Fruit fly (Drosophila melanogaster): ENCODE measurements around the gene ppk10.
A peak's percentile ranks its signal among the peaks of the same experiment; 100 is the strongest.

ppk10 gene

dm6 chr2L:10468388-10468787, 16.2 kb upstream of the ppk10 start (continued):
- peak; percentile 68 for TF ChIP-seq CG7839 (tag; optimal IDR thresholded peaks at IDR 0.05)
- TF ChIP-seq dan (GFP tag; IDR thresholded peaks at IDR 0.05) = no peak
- peak; percentile 40 for TF ChIP-seq CG10366 (GFP tag; IDR thresholded peaks at IDR 0.05)
- TF ChIP-seq Jarid2 (GFP tag; optimal IDR thresholded peaks at IDR 0.05) = no peak
- peak; percentile 73 for TF ChIP-seq CG14441 (GFP tag; IDR thresholded peaks at IDR 0.05)
- TF ChIP-seq Antp (GFP tag; optimal IDR thresholded peaks at IDR 0.05) = peak; percentile 49
- no peak for TF ChIP-seq bigmax (GFP tag; optimal IDR thresholded peaks at IDR 0.05)
- peak; percentile 28; the same call in 1 of the 2 replicates for TF ChIP-seq bowl (GFP tag; IDR thresholded peaks at IDR 0.05)
- TF ChIP-seq CG1024 (GFP tag; IDR thresholded peaks at IDR 0.05) = peak; percentile 21; the same call in 1 of the 2 replicates
- no peak for TF ChIP-seq mld (GFP tag; IDR thresholded peaks at IDR 0.05; ENCODE audit: partially characterized antibody)
- peak; percentile 44; the same call in 1 of the 2 replicates for TF ChIP-seq CG31224 (GFP tag; IDR thresholded peaks at IDR 0.05)
- TF ChIP-seq insv (GFP tag; optimal IDR thresholded peaks at IDR 0.05) = no peak
- TF ChIP-seq CG10565 (GFP tag; optimal IDR thresholded peaks at IDR 0.05) = no peak
- TF ChIP-seq CG12744 (GFP tag; optimal IDR thresholded peaks at IDR 0.05) = no peak
- TF ChIP-seq Myb (GFP tag; optimal IDR thresholded peaks at IDR 0.05) = peak; percentile 8
- no peak for TF ChIP-seq HmgD (GFP tag; optimal IDR thresholded peaks at IDR 0.05)
- peak; percentile 29; the same call in 1 of the 2 replicates for TF ChIP-seq ssp (GFP tag; IDR thresholded peaks at IDR 0.05)
- TF ChIP-seq en (GFP tag; optimal IDR thresholded peaks at IDR 0.05) = no peak
- peak; percentile 16 for TF ChIP-seq pnt (GFP tag; optimal IDR thresholded peaks at IDR 0.05)
- TF ChIP-seq lola (GFP tag; optimal IDR thresholded peaks at IDR 0.05) = no peak
- TF ChIP-seq slp2 (GFP tag; optimal IDR thresholded peaks at IDR 0.05) = no peak
- no peak for TF ChIP-seq grn (GFP tag; optimal IDR thresholded peaks at IDR 0.05)
- TF ChIP-seq sc (optimal IDR thresholded peaks at IDR 0.05) = no peak
- TF ChIP-seq sc (GFP tag; optimal IDR thresholded peaks at IDR 0.05) = peak; percentile 33
- TF ChIP-seq CG1602 (GFP tag; optimal IDR thresholded peaks at IDR 0.05) = peak; percentile 49
- TF ChIP-seq Xbp1 (GFP tag; optimal IDR thresholded peaks at IDR 0.05) = peak; percentile 61
- TF ChIP-seq Max (GFP tag; optimal IDR thresholded peaks at IDR 0.05) = no peak
- no peak for TF ChIP-seq CG1647 (GFP tag; optimal IDR thresholded peaks at IDR 0.05)
- TF ChIP-seq cwo (GFP tag; optimal IDR thresholded peaks at IDR 0.05) = no peak
- no peak for TF ChIP-seq tup (GFP tag; optimal IDR thresholded peaks at IDR 0.05)
- TF ChIP-seq CG8359 (GFP tag; optimal IDR thresholded peaks at IDR 0.05; ENCODE audit: borderline replicate concordance) = no peak
- no peak for TF ChIP-seq CG31365 (tag; optimal IDR thresholded peaks at IDR 0.05)
- peak; percentile 30 for TF ChIP-seq CG13775 (GFP tag; optimal IDR thresholded peaks at IDR 0.05)
- TF ChIP-seq CG14710 (tag; optimal IDR thresholded peaks at IDR 0.05) = peak; percentile 7
- TF ChIP-seq gt (GFP tag; IDR thresholded peaks at IDR 0.05) = peak; percentile 27; the same call in 1 of the 2 replicates
- TF ChIP-seq CG17829 (tag; optimal IDR thresholded peaks at IDR 0.05) = peak; percentile 37
- no peak for TF ChIP-seq Hand (GFP tag; optimal IDR thresholded peaks at IDR 0.05)
- no peak for TF ChIP-seq gfzf (GFP tag; optimal IDR thresholded peaks at IDR 0.05)
- peak; percentile 34; the same call in 1 of the 2 replicates for TF ChIP-seq Adf1 (GFP tag; IDR thresholded peaks at IDR 0.05)
- no peak for TF ChIP-seq ash1 (GFP tag; optimal IDR thresholded peaks at IDR 0.05)
- TF ChIP-seq sens-2 (GFP tag; IDR thresholded peaks at IDR 0.05) = peak; percentile 29; the same call in 1 of the 2 replicates
- peak; percentile 31 for TF ChIP-seq CG3407 (GFP tag; optimal IDR thresholded peaks at IDR 0.05)
- TF ChIP-seq CG30431 (GFP tag; optimal IDR thresholded peaks at IDR 0.05) = peak; percentile 8
- TF ChIP-seq chm (GFP tag; IDR thresholded peaks at IDR 0.05) = 0 out of 2 replicates have a peak, but pooled peaks have one; percentile 55
- TF ChIP-seq amos (GFP tag; IDR thresholded peaks at IDR 0.05; ENCODE audit: partially characterized antibody) = no peak
- TF ChIP-seq CG30403 (GFP tag; optimal IDR thresholded peaks at IDR 0.05) = peak; percentile 59
- no peak for TF ChIP-seq Mes4 (GFP tag; optimal IDR thresholded peaks at IDR 0.05)
- TF ChIP-seq CG11560 (tag; IDR thresholded peaks at IDR 0.05) = no peak
- no peak for TF ChIP-seq Usf (GFP tag; optimal IDR thresholded peaks at IDR 0.05)
- no peak for TF ChIP-seq CG17912 (GFP tag; optimal IDR thresholded peaks at IDR 0.05)
- peak; percentile 72 for TF ChIP-seq dysf (GFP tag; IDR thresholded peaks at IDR 0.05)

Measured in whole organism, embryonic.